Worm (Caenorhabditis elegans): ENCODE results near the gene pkg-2.

ce11 chrIV:8520594-8520993, at the start of gene pkg-2:
- TF ChIP-seq F13H6.1 (tag; optimal IDR thresholded peaks at IDR 0.05) (no peak), fkh-6 (tag; optimal IDR thresholded peaks at IDR 0.05) (no peak), ceh-24 (tag; optimal IDR thresholded peaks at IDR 0.05) (no peak), nhr-11 (tag; optimal IDR thresholded peaks at IDR 0.05) (no peak), fkh-10 (GFP tag; optimal IDR thresholded peaks at IDR 0.05) (no peak), ceh-9 (tag; optimal IDR thresholded peaks at IDR 0.05) (no peak), pqm-1 (tag; optimal IDR thresholded peaks at IDR 0.05) (no peak), dve-1 (tag; optimal IDR thresholded peaks at IDR 0.05) (no peak), pat-9 (tag; optimal IDR thresholded peaks at IDR 0.05) (no peak), nhr-232 (tag; optimal IDR thresholded peaks at IDR 0.05) (no peak)

Measured in whole organism, late embryonic.